Fruit fly (Drosophila melanogaster): ENCODE results near the gene PolrMT.

Gene PolrMT

dm6 chr2L:1142730-1143281, 34.6 kb upstream of the PolrMT start, which contains the start of gene MFS3 (continued):
- TF ChIP-seq CG8944 (GFP tag; optimal IDR thresholded peaks at IDR 0.05) (no peak), CG6683 (GFP tag; optimal IDR thresholded peaks at IDR 0.05) (peak; percentile 16), Hey (tag; optimal IDR thresholded peaks at IDR 0.05) (peak; percentile 13), lmd (GFP tag; IDR thresholded peaks at IDR 0.05) (no peak), caup (GFP tag; optimal IDR thresholded peaks at IDR 0.05; ENCODE audit: severe bottlenecking) (peak; percentile 7), nau (GFP tag; optimal IDR thresholded peaks at IDR 0.05) (no peak), CG8290 (GFP tag; optimal IDR thresholded peaks at IDR 0.05) (no peak), CG8290 (tag; optimal IDR thresholded peaks at IDR 0.05) (peak in 1 of 2 experiments; percentile 67), NC2β (GFP tag; optimal IDR thresholded peaks at IDR 0.05) (peak; percentile 19), Myb (GFP tag; optimal IDR thresholded peaks at IDR 0.05) (peak; percentile 36), CG15601 (tag; optimal IDR thresholded peaks at IDR 0.05) (peak; percentile 100), Hr51 (GFP tag; optimal IDR thresholded peaks at IDR 0.05) (peak in 1 of 2 experiments; percentile 21), CG13287 (GFP tag; IDR thresholded peaks at IDR 0.05; ENCODE audit: partially characterized antibody) (peak; percentile 43; the same call in 1 of the 2 replicates), gro (GFP tag; optimal IDR thresholded peaks at IDR 0.05) (peak; percentile 26), Opbp (GFP tag; IDR thresholded peaks at IDR 0.05; ENCODE audit: partially characterized antibody) (peak; percentile 13; the same call in 1 of the 3 replicates), CTCF (GFP tag; optimal IDR thresholded peaks at IDR 0.05) (peak; percentile 82), chn (GFP tag; optimal IDR thresholded peaks at IDR 0.05) (no peak), CG42726 (GFP tag; IDR thresholded peaks at IDR 0.05; ENCODE audit: partially characterized antibody) (0 out of 2 replicates have a peak, but pooled peaks have one; percentile 3), dysf (GFP tag; IDR thresholded peaks at IDR 0.05) (0 out of 3 replicates have a peak, but pooled peaks have one; percentile 22), CG4730 (GFP tag; IDR thresholded peaks at IDR 0.05) (no peak), Blimp-1 (GFP tag; optimal IDR thresholded peaks at IDR 0.05) (no peak), CG17359 (tag; optimal IDR thresholded peaks at IDR 0.05) (peak; percentile 32), CG7987 (GFP tag; optimal IDR thresholded peaks at IDR 0.05) (peak; percentile 41), pzg (GFP tag; optimal IDR thresholded peaks at IDR 0.05) (peak; percentile 49), CrebB (tag; optimal IDR thresholded peaks at IDR 0.05) (peak; percentile 33), Drgx (GFP tag; IDR thresholded peaks at IDR 0.05) (peak; percentile 25; the same call in 1 of the 2 replicates), vvl (GFP tag; IDR thresholded peaks at IDR 0.05) (peak; percentile 61; the same call in 1 of the 2 replicates), Poxn (GFP tag; IDR thresholded peaks at IDR 0.05) (no peak), Hsf (GFP tag; optimal IDR thresholded peaks at IDR 0.05) (peak; percentile 28), CG13624 (GFP tag; optimal IDR thresholded peaks at IDR 0.05) (peak; percentile 23), CG17361 (GFP tag; IDR thresholded peaks at IDR 0.05) (peak; percentile 22; the same call in 1 of the 3 replicates), CG8924 (tag; optimal IDR thresholded peaks at IDR 0.05) (no peak), CG4707 (GFP tag; optimal IDR thresholded peaks at IDR 0.05) (no peak), CG6175 (GFP tag; IDR thresholded peaks at IDR 0.05) (peak; percentile 88; the same call in 2 of the 3 replicates), CG13894 (tag; optimal IDR thresholded peaks at IDR 0.05) (peak; percentile 81), Nf-YC (tag; optimal IDR thresholded peaks at IDR 0.05) (peak; percentile 7), bbx (GFP tag; IDR thresholded peaks at IDR 0.05; ENCODE audit: partially characterized antibody) (peak; percentile 38; the same call in 1 of the 2 replicates), grn (GFP tag; optimal IDR thresholded peaks at IDR 0.05) (peak; percentile 58), CG34376 (GFP tag; optimal IDR thresholded peaks at IDR 0.05) (peak; percentile 24), CG18599 (GFP tag; optimal IDR thresholded peaks at IDR 0.05) (peak; percentile 46), salm (tag; optimal IDR thresholded peaks at IDR 0.05) (no peak), HmgZ (tag; optimal IDR thresholded peaks at IDR 0.05) (peak; percentile 4), nom (GFP tag; optimal IDR thresholded peaks at IDR 0.05) (peak; percentile 37), esg (GFP tag; conservative IDR thresholded peaks at IDR 0.05) (no peak), row (GFP tag; IDR thresholded peaks at IDR 0.05) (peak; percentile 19; the same call in 1 of the 3 replicates), Deaf1 (tag; optimal IDR thresholded peaks at IDR 0.05) (peak; percentile 98), Hr3 (GFP tag; optimal IDR thresholded peaks at IDR 0.05) (no peak), E2f2 (GFP tag; IDR thresholded peaks at IDR 0.05) (peak; percentile 76), CG11560 (tag; IDR thresholded peaks at IDR 0.05) (no peak)
